Fruit fly (Drosophila melanogaster) whole organism, adult: ENCODE data around the gene CG31220.

Experiments
- Clk ChIP-seq: fragments of 200-800 bp; sonication (Bioruptor generic); optimal IDR thresholded peaks from 2 replicates; lab custom pipeline; 2017; ENCODE audit warnings: missing biosample characterization, missing genetic modification characterization
- cnc ChIP-seq, 2 experiments: fragments of >200 bp; optimal IDR thresholded peaks; 2 replicates each; lab custom pipeline; 2017

- TF ChIP-seq Clk (no peak), cnc (optimal IDR thresholded peaks at IDR 0.05; lab: Kevin White, UChicago) (no peak)
Observed at dm6 chr3R:19623606-19624005, 24.7 kb upstream of the CG31220 start.
